Fruit fly (Drosophila melanogaster) whole organism, prepupa: ENCODE data around the gene CG13694.

ENCODE experiments used
- Blimp-1 ChIP-seq: fragments of 200-800 bp; sonication (Bioruptor generic); optimal IDR thresholded peaks from 3 replicates; lab custom pipeline; 2017; ENCODE audit warnings: missing biosample characterization, missing genetic modification characterization, mild to moderate bottlenecking, moderate library complexity, missing genetic modification reagents
- CG10631 ChIP-seq: fragments of 200-800 bp; sonication (Bioruptor generic); optimal IDR thresholded peaks from 2 replicates; lab custom pipeline; 2016; ENCODE audit warnings: missing biosample characterization, missing genetic modification characterization
- CG11294 ChIP-seq: fragments of 200-800 bp; sonication (Bioruptor generic); IDR thresholded peaks from 2 replicates; pipeline ENCODE4 v1.3.6; 2022; ENCODE audit warnings: missing biosample characterization, missing genetic modification characterization
- CG11762 ChIP-seq: fragments of 200-800 bp; sonication (Bioruptor generic); optimal IDR thresholded peaks from 3 replicates; lab custom pipeline; 2016; ENCODE audit warnings: missing biosample characterization, missing genetic modification characterization; ENCODE audit not compliant: insufficient read depth
- CG11902 ChIP-seq: fragments of 200-800 bp; sonication (Bioruptor generic); optimal IDR thresholded peaks from 3 replicates; lab custom pipeline; 2016; ENCODE audit warnings: missing biosample characterization, missing genetic modification characterization
- CG15336 ChIP-seq: fragments of 200-800 bp; sonication (Bioruptor generic); IDR thresholded peaks from 2 replicates; pipeline ENCODE4 v1.3.6; 2022; ENCODE audit warnings: missing biosample characterization, missing genetic modification characterization
- CG1621 ChIP-seq: fragments of 200-800 bp; sonication (Bioruptor generic); optimal IDR thresholded peaks from 3 replicates; lab custom pipeline; 2018; ENCODE audit warnings: missing biosample characterization, mild to moderate bottlenecking, missing genetic modification characterization
- CG16779 ChIP-seq: fragments of 200-800 bp; sonication (Bioruptor generic); optimal IDR thresholded peaks from 3 replicates; lab custom pipeline; 2017; ENCODE audit warnings: missing biosample characterization, mild to moderate bottlenecking, missing genetic modification characterization
- CG3032 ChIP-seq: fragments of 200-800 bp; optimal IDR thresholded peaks from 2 replicates; lab custom pipeline; 2019; ENCODE audit warnings: missing biosample characterization, mild to moderate bottlenecking, missing genetic modification characterization, moderate library complexity
- CG32006 ChIP-seq: fragments of 200-800 bp; sonication (Bioruptor generic); optimal IDR thresholded peaks from 3 replicates; lab custom pipeline; 2017; ENCODE audit warnings: missing biosample characterization, mild to moderate bottlenecking, missing genetic modification characterization
- CG34406 ChIP-seq: fragments of 200-800 bp; sonication (Bioruptor generic); optimal IDR thresholded peaks from 3 replicates; lab custom pipeline; 2016; ENCODE audit warnings: missing biosample characterization, missing genetic modification characterization
- CG3919 ChIP-seq: fragments of 200-800 bp; sonication (Bioruptor generic); optimal IDR thresholded peaks from 3 replicates; lab custom pipeline; 2016; ENCODE audit warnings: missing biosample characterization, missing genetic modification characterization
- CG4318 ChIP-seq: fragments of 200-800 bp; sonication (Bioruptor generic); optimal IDR thresholded peaks from 3 replicates; lab custom pipeline; 2017; ENCODE audit warnings: missing biosample characterization, mild to moderate bottlenecking, missing genetic modification characterization
- CG6163 ChIP-seq: fragments of 200-800 bp; sonication (Bioruptor generic); IDR thresholded peaks from 3 replicates; pipeline ENCODE4 v1.3.6; 2022; ENCODE audit warnings: missing biosample characterization, missing genetic modification characterization
- CG6808 ChIP-seq: fragments of 200-800 bp; sonication (Bioruptor generic); optimal IDR thresholded peaks from 3 replicates; lab custom pipeline; 2017; ENCODE audit warnings: missing biosample characterization, missing genetic modification characterization, mild to moderate bottlenecking, moderate library complexity, missing genetic modification reagents
- CG6854 ChIP-seq: fragments of 200-800 bp; sonication (Bioruptor generic); optimal IDR thresholded peaks from 2 replicates; lab custom pipeline; 2017; ENCODE audit warnings: missing biosample characterization, mild to moderate bottlenecking, missing genetic modification characterization
- CG7368 ChIP-seq: fragments of 200-800 bp; sonication (Bioruptor generic); optimal IDR thresholded peaks from 3 replicates; lab custom pipeline; 2016; ENCODE audit warnings: missing biosample characterization, missing genetic modification characterization
- CG8119 ChIP-seq: fragments of 200-800 bp; sonication (Bioruptor generic); IDR thresholded peaks from 3 replicates; pipeline ENCODE4 v1.3.6; 2022; ENCODE audit warnings: missing biosample characterization, missing genetic modification characterization
- CG8319 ChIP-seq: fragments of 200-800 bp; sonication (Bioruptor generic); optimal IDR thresholded peaks from 3 replicates; lab custom pipeline; 2016; ENCODE audit warnings: missing biosample characterization, missing genetic modification characterization
- CG8632 ChIP-seq: fragments of 200-800 bp; sonication (Bioruptor generic); optimal IDR thresholded peaks from 3 replicates; lab custom pipeline; 2016; ENCODE audit warnings: missing biosample characterization, missing genetic modification characterization
- CG9139 ChIP-seq: fragments of 200-800 bp; sonication (Bioruptor generic); optimal IDR thresholded peaks from 3 replicates; lab custom pipeline; 2017; ENCODE audit warnings: missing biosample characterization, mild to moderate bottlenecking, missing genetic modification characterization
- Eip75B ChIP-seq: fragments of 200-800 bp; sonication (Bioruptor generic); optimal IDR thresholded peaks from 3 replicates; lab custom pipeline; 2016; ENCODE audit warnings: missing biosample characterization, missing genetic modification characterization
- Eip78C ChIP-seq: fragments of 200-800 bp; sonication (Bioruptor generic); peaks from one replicate; lab custom pipeline; 2016; ENCODE audit warnings: missing biosample characterization, missing genetic modification characterization
- Eip93F ChIP-seq: fragments of 200-800 bp; sonication (Bioruptor generic); optimal IDR thresholded peaks from 2 replicates; lab custom pipeline; 2016; ENCODE audit warnings: missing biosample characterization, mild to moderate bottlenecking, missing genetic modification characterization
- Ets21C ChIP-seq: fragments of 200-800 bp; sonication (Bioruptor generic); optimal IDR thresholded peaks from 3 replicates; lab custom pipeline; 2016; ENCODE audit warnings: missing biosample characterization, missing genetic modification characterization
- Gug ChIP-seq: fragments of 200-800 bp; sonication (Bioruptor generic); IDR thresholded peaks from 2 replicates; pipeline ENCODE4 v1.3.6; 2022; ENCODE audit warnings: missing biosample characterization, missing genetic modification characterization
- Hr38 ChIP-seq: sonication (Bioruptor generic); optimal IDR thresholded peaks from 2 replicates; lab custom pipeline; 2016; ENCODE audit warnings: missing biosample characterization, missing genetic modification characterization
- Hr39 ChIP-seq: fragments of 200-800 bp; sonication (Bioruptor generic); optimal IDR thresholded peaks from 2 replicates; lab custom pipeline; 2016; ENCODE audit warnings: missing biosample characterization, missing genetic modification characterization
- Hr4 ChIP-seq: fragments of 200-800 bp; sonication (Bioruptor generic); optimal IDR thresholded peaks from 3 replicates; lab custom pipeline; 2016; ENCODE audit warnings: missing biosample characterization, missing genetic modification characterization
- Lpt ChIP-seq: fragments of 200-800 bp; sonication (Bioruptor generic); optimal IDR thresholded peaks from 3 replicates; lab custom pipeline; 2016; ENCODE audit warnings: missing biosample characterization, missing genetic modification characterization
- Met ChIP-seq: fragments of 200-800 bp; sonication (Bioruptor generic); optimal IDR thresholded peaks from 3 replicates; lab custom pipeline; 2016; ENCODE audit warnings: missing biosample characterization, missing genetic modification characterization
- OdsH ChIP-seq: fragments of 200-800 bp; sonication (Bioruptor generic); optimal IDR thresholded peaks from 3 replicates; lab custom pipeline; 2016; ENCODE audit warnings: missing biosample characterization, missing genetic modification characterization
- Smox ChIP-seq: fragments of 200-800 bp; sonication (Bioruptor generic); optimal IDR thresholded peaks from 3 replicates; lab custom pipeline; 2016; ENCODE audit warnings: missing biosample characterization, missing genetic modification characterization
- Sox102F ChIP-seq: fragments of 200-800 bp; sonication (Bioruptor generic); optimal IDR thresholded peaks from 2 replicates; lab custom pipeline; 2016; ENCODE audit warnings: missing biosample characterization, mild to moderate bottlenecking, missing genetic modification characterization
- Sox14 ChIP-seq: fragments of 200-800 bp; sonication (Bioruptor generic); optimal IDR thresholded peaks from 3 replicates; lab custom pipeline; 2016; ENCODE audit warnings: missing biosample characterization, missing genetic modification characterization
- Sox15 ChIP-seq: fragments of 200-800 bp; sonication (Bioruptor generic); optimal IDR thresholded peaks from 3 replicates; lab custom pipeline; 2016; ENCODE audit warnings: missing biosample characterization, missing genetic modification characterization
- achi ChIP-seq: fragments of 200-800 bp; sonication (Bioruptor generic); optimal IDR thresholded peaks from 3 replicates; lab custom pipeline; 2016; ENCODE audit warnings: missing biosample characterization, missing genetic modification characterization
- acj6 ChIP-seq: fragments of 200-800 bp; sonication (Bioruptor generic); optimal IDR thresholded peaks from 3 replicates; lab custom pipeline; 2016; ENCODE audit warnings: missing biosample characterization, missing genetic modification characterization
- cyc ChIP-seq: fragments of 200-800 bp; sonication (Bioruptor generic); optimal IDR thresholded peaks from 3 replicates; lab custom pipeline; 2016; ENCODE audit warnings: missing biosample characterization, missing genetic modification characterization
- dac ChIP-seq: fragments of 200-800 bp; sonication (Bioruptor generic); optimal IDR thresholded peaks from 2 replicates; lab custom pipeline; 2017; ENCODE audit warnings: missing biosample characterization, mild to moderate bottlenecking, missing genetic modification characterization
- esn ChIP-seq: fragments of 200-800 bp; sonication (Bioruptor generic); optimal IDR thresholded peaks from 2 replicates; lab custom pipeline; 2016; ENCODE audit warnings: missing biosample characterization, mild to moderate bottlenecking, missing genetic modification characterization, moderate library complexity
- fd59A ChIP-seq: fragments of 200-800 bp; sonication (Bioruptor generic); optimal IDR thresholded peaks from 2 replicates; lab custom pipeline; 2017; ENCODE audit warnings: missing biosample characterization, mild to moderate bottlenecking, missing genetic modification characterization, missing genetic modification reagents
- fkh ChIP-seq: fragments of 200-800 bp; sonication (Bioruptor generic); optimal IDR thresholded peaks from 3 replicates; lab custom pipeline; 2017; ENCODE audit warnings: missing biosample characterization, mild to moderate bottlenecking, missing genetic modification characterization, moderate library complexity
- lz ChIP-seq: fragments of 200-800 bp; sonication (Bioruptor generic); optimal IDR thresholded peaks from 3 replicates; lab custom pipeline; 2016; ENCODE audit warnings: missing biosample characterization, missing genetic modification characterization
- net ChIP-seq: fragments of 200-800 bp; sonication (Bioruptor generic); optimal IDR thresholded peaks from 3 replicates; lab custom pipeline; 2016; ENCODE audit warnings: missing biosample characterization, missing genetic modification characterization
- pdm3 ChIP-seq: fragments of 200-800 bp; sonication (Bioruptor generic); optimal IDR thresholded peaks from 3 replicates; lab custom pipeline; 2016; ENCODE audit warnings: missing biosample characterization, missing genetic modification characterization
- spab ChIP-seq: fragments of 200-800 bp; sonication (Bioruptor generic); optimal IDR thresholded peaks from 2 replicates; lab custom pipeline; 2017; ENCODE audit warnings: missing biosample characterization, mild to moderate bottlenecking, missing genetic modification characterization, missing genetic modification reagents
- ss ChIP-seq, 2 experiments: fragments of 200-800 bp; sonication (Bioruptor generic); optimal IDR thresholded peaks; 2 replicates in 1 of 2; 3 replicates in 1 of 2; lab custom pipeline; 2017 to 2018; ENCODE audit warnings: mild to moderate bottlenecking in 2 of 2, missing biosample characterization in 2 of 2, missing genetic modification characterization in 2 of 2, moderate library complexity in 1 of 2
- svp ChIP-seq: fragments of 200-800 bp; sonication (Bioruptor generic); peaks from one replicate; lab custom pipeline; 2016; ENCODE audit warnings: missing biosample characterization, missing genetic modification characterization
- topi ChIP-seq: fragments of 200-800 bp; sonication (Bioruptor generic); optimal IDR thresholded peaks from 3 replicates; lab custom pipeline; 2016; ENCODE audit warnings: missing biosample characterization, missing genetic modification characterization
- vri ChIP-seq: fragments of 200-800 bp; sonication (Bioruptor generic); optimal IDR thresholded peaks from 3 replicates; lab custom pipeline; 2016; ENCODE audit warnings: missing biosample characterization, mild to moderate bottlenecking, missing genetic modification characterization

CG13694 gene

DNA sequence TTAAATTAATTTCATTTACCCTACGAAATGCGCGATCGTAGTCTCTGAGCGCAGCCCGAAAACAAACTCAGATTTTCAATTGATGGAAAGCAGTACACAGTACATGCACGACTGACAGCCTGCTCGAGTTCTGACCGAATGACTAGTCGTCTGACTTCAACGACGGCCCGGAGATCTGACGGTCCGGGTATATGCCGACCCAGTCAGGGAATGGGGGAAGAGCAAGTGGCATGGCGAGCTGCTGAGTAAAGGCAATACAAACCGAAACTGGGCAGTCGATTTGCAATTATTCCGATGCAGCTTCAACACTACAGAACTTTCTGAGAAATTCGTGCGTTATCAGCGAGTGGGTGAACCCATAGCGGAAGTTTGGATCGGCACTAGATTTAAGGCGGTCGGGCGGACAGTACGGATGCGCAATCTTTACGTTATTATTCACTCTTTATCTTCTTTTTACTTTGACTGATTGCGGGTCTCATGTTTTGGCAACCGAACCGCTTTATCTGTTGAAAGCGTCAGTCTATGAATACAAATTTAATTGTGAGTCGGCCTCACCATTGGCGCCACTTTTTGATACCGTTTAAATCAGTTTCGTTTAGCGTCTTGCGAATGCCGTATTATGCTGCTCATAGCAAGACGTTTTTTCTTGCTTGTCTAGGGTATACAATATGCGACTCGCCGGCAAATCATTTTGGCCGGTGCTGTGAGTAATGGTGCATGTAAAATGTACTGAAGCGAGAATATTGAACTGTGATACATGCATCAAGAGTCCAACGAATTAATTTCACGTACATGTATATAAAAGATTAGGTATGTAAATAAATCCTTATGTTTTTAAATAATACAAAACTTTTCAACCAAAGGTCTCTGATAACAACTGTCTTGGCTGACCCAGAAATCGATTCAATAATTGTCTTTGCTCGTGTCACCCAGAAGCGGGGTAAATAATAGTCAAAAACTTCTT is 4.5 kb upstream of the CG13694 start:
- TF ChIP-seq dac (GFP tag; lab: Kevin White, UChicago) (no peak), Gug (GFP tag; lab: Robert Waterston, UW) (no peak), fd59A (GFP tag; lab: Kevin White, UChicago) (no peak), fkh (GFP tag; lab: Kevin White, UChicago) (no peak), CG8632 (GFP tag; lab: Kevin White, UChicago) (no peak), CG7368 (GFP tag; lab: Kevin White, UChicago) (peak; percentile 27), CG8119 (GFP tag; lab: Robert Waterston, UW) (no peak), CG15336 (GFP tag; lab: Robert Waterston, UW) (no peak; the same call in 1 of the 2 replicates), vri (no peak), CG1621 (no peak), esn (GFP tag; lab: Kevin White, UChicago) (peak; percentile 51), CG4318 (peak; percentile 62), CG6163 (no peak), Hr39 (no peak), CG10631 (peak; percentile 18), Eip93F (peak; percentile 8), Lpt (GFP tag; lab: Kevin White, UChicago) (no peak), lz (GFP tag; lab: Kevin White, UChicago) (no peak), pdm3 (GFP tag; lab: Kevin White, UChicago) (no peak), Hr4 (peak; percentile 62), Smox (GFP tag; lab: Kevin White, UChicago) (no peak), CG6854 (GFP tag; lab: Kevin White, UChicago) (no peak), cyc (GFP tag; lab: Kevin White, UChicago) (no peak), CG9139 (GFP tag; lab: Kevin White, UChicago) (no peak), acj6 (no peak), topi (peak; percentile 32), CG3919 (no peak), ss (GFP tag; optimal IDR thresholded peaks at IDR 0.05; lab: Kevin White, UChicago) (no peak), achi (GFP tag; lab: Kevin White, UChicago) (peak; percentile 20), CG8319 (GFP tag; lab: Kevin White, UChicago) (no peak), Met (GFP tag; lab: Kevin White, UChicago) (peak; percentile 41), Eip78C (GFP tag; lab: Kevin White, UChicago) (peak; percentile 76), Sox14 (GFP tag; lab: Kevin White, UChicago) (peak; percentile 10), CG11294 (GFP tag; lab: Robert Waterston, UW) (no peak), spab (GFP tag; lab: Kevin White, UChicago) (no peak), Sox15 (GFP tag; lab: Kevin White, UChicago) (no peak), Hr38 (GFP tag; lab: Kevin White, UChicago) (no peak), svp (GFP tag; lab: Kevin White, UChicago) (peak; percentile 84), CG3032 (tag; lab: Kevin White, UChicago) (no peak), CG11902 (GFP tag; lab: Kevin White, UChicago) (no peak), Ets21C (GFP tag; lab: Kevin White, UChicago) (peak; percentile 6), OdsH (GFP tag; lab: Kevin White, UChicago) (no peak), CG11762 (no peak), Blimp-1 (no peak), Eip75B (GFP tag; lab: Kevin White, UChicago) (no peak), CG6808 (GFP tag; lab: Kevin White, UChicago) (no peak), CG34406 (GFP tag; lab: Kevin White, UChicago) (no peak), net (GFP tag; lab: Kevin White, UChicago) (no peak), CG16779 (no peak), Sox102F (GFP tag; lab: Kevin White, UChicago) (no peak), CG32006 (peak; percentile 74)
